Worm (Caenorhabditis elegans): ENCODE results near the gene lin-32.

lin-32 gene

DNA sequence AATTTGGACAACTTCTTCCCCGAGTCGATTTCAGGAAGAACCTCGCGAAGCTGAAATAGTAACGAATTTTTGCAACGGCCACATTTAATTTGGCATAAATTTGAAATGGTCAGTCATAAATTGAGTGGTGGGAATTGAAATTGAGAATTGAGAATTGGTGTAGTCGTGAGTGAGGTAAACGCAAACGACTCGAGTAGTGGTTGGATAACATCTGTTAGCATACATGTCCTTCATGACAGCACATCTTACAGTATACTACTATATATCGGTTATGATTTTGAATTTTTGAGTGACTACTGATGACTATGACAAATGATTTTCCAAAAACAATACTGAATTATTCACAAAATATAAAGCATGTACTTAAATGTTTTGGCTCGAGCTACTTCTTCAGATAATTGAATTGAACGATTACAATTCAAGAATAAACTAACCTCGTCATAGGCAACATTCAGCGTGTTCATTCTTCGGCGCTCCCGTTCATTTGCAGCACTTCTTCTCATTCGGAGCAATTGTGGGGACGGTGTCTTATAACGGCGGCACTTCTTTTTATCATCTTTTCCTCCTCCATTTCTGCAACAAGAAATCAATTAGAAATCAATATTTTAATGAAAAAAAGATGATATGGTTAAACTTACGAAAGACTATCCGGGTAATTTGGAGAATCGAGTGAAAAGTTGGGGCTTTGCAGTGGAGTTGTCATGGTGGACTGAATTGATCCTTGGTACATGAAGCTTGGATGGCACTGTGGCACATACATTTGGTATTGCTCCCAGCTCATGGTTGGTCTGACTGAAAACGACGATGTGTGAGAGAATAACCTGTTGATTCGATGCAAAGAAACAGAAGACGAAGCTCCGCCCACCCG is at the start of gene lin-32:
TSS of gene lin-32 (minus strand) at position 818 of the 868 bp plus-strand sequence.
- no peak for TF ChIP-seq ceh-43 (GFP tag; optimal IDR thresholded peaks at IDR 0.05)
- no peak for TF ChIP-seq lin-13 (tag; optimal IDR thresholded peaks at IDR 0.05)
- TF ChIP-seq lin-32 (GFP tag; optimal IDR thresholded peaks at IDR 0.05): peak; percentile 75

DNA sequence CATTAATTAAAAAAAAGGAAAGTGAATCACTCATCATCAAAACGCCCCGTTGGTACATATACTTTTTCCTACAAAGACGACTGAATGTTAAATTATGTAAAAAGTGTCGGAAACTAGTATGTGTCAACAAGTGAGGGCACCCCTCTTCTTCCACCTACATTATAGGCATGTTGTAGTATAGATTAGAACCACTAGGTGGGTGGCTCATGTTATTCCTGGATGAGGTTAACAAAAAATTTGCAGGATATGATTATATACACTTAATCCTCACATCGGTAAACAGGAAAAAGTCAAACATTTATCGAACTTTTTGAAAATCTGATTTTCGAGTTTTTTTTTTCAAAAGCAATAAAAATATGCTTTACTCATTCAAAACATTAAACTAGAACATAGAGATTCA is 46.1 kb upstream of the lin-32 start:
- TF ChIP-seq elt-1 (tag; optimal IDR thresholded peaks at IDR 0.05; ENCODE audit: borderline replicate concordance, insufficient read depth) (no peak), ceh-39 (tag; optimal IDR thresholded peaks at IDR 0.05) (no peak), nhr-237 (tag; optimal IDR thresholded peaks at IDR 0.05) (no peak), cnd-1 (tag; optimal IDR thresholded peaks at IDR 0.05) (no peak), unc-39 (tag; optimal IDR thresholded peaks at IDR 0.05) (no peak), M03D4.4 (tag; optimal IDR thresholded peaks at IDR 0.05) (no peak), nhr-2 (tag; optimal IDR thresholded peaks at IDR 0.05) (no peak), nhr-28 (tag; optimal IDR thresholded peaks at IDR 0.05) (no peak), drap-1 (GFP tag; optimal IDR thresholded peaks at IDR 0.05) (no peak), ztf-11 (tag; optimal IDR thresholded peaks at IDR 0.05) (no peak), ces-1 (GFP tag; optimal IDR thresholded peaks at IDR 0.05) (no peak), sptf-1 (tag; optimal IDR thresholded peaks at IDR 0.05) (no peak), flh-1 (GFP tag; optimal IDR thresholded peaks at IDR 0.05) (no peak), snpc-4 (tag; optimal IDR thresholded peaks at IDR 0.05) (no peak), sem-2 (GFP tag; optimal IDR thresholded peaks at IDR 0.05) (no peak), blmp-1 (tag; optimal IDR thresholded peaks at IDR 0.05) (no peak)

DNA sequence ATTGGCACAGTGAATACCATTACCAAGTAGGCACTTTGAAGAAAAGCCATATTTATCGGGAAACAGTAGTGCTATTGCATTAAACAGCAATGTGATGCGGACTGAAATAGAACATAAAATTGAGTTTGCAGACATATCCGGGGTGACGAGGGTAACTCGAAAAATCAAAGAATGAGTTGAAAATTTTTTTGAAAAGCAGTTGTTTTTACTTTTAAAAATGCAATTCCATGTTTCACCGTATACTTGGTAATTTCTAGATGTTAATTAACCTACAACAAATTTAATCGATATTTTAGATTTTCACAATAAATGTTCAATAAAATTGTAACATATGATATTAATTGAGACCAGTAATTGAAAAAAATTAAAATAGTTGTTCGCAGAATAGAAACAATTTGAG is 44.3 kb upstream of the lin-32 start, which contains the start of gene AH9.4:
TSS of gene AH9.4 (minus strand) at position 101 of the 400 bp plus-strand sequence.
- no peak for TF ChIP-seq unc-62 (GFP tag; optimal IDR thresholded peaks at IDR 0.05)
- no peak for TF ChIP-seq ham-2 (GFP tag; optimal IDR thresholded peaks at IDR 0.05)
- no peak for TF ChIP-seq elt-1 (tag; optimal IDR thresholded peaks at IDR 0.05; ENCODE audit: borderline replicate concordance, insufficient read depth)
- no peak for TF ChIP-seq nhr-28 (tag; optimal IDR thresholded peaks at IDR 0.05)

DNA sequence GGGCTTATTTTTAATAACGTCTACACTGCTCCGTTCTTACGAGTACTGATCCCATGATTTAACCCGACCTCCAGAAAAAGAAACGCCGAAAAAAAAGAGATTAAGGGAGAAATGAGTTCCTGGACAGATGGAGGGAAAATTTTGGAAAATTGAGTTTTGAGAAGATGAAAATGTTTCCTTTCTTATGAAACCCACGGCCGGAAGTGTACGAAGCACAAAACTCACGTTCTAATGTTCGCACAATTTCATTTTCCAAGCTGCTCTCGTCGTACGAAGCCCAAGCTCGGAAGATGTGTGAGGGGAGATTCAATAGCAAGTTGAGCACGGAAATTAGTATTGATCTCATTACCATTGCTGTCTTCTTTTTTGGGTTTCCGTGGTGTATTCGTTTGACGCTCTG is 41.5 kb upstream of the lin-32 start:
- TF ChIP-seq sptf-1 (tag; optimal IDR thresholded peaks at IDR 0.05): no peak
- no peak for TF ChIP-seq mep-1 (tag; optimal IDR thresholded peaks at IDR 0.05)
- TF ChIP-seq ces-1 (GFP tag; optimal IDR thresholded peaks at IDR 0.05): peak; percentile 79
- TF ChIP-seq ceh-39 (tag; optimal IDR thresholded peaks at IDR 0.05): no peak
- TF ChIP-seq nhr-76 (tag; optimal IDR thresholded peaks at IDR 0.05): no peak
- TF ChIP-seq unc-62 (GFP tag; optimal IDR thresholded peaks at IDR 0.05): no peak

DNA sequence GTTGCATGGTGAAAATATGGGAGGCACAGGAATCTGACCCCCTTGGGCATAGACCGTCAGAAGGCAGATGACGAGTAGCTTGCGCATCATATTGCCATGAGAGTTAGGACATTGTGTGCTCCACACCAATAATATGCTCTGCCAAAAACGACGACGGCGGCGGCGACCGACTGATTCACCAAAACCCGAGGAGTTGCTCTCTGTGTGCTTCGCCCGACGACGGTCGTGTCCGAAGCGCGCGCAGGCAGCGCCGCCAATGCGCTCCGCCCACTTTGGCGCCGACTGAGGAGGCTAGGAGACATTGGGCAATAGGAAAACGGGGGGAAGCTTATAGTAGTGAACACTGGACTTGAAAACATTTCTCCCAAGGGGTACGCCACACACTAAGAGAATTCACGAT is 38.0 kb upstream of the lin-32 start, which contains the start of gene AH9.6:
TSS of gene AH9.6 (minus strand) at position 183 of the 400 bp plus-strand sequence.
- TF ChIP-seq bed-3 (GFP tag; optimal IDR thresholded peaks at IDR 0.05): no peak
- no peak for TF ChIP-seq ztf-11 (tag; optimal IDR thresholded peaks at IDR 0.05)
- TF ChIP-seq mab-5 (tag; optimal IDR thresholded peaks at IDR 0.05): no peak
- TF ChIP-seq snpc-4 (tag; optimal IDR thresholded peaks at IDR 0.05): no peak
- no peak for TF ChIP-seq unc-62 (GFP tag; optimal IDR thresholded peaks at IDR 0.05)
- TF ChIP-seq nhr-76 (tag; optimal IDR thresholded peaks at IDR 0.05): no peak
- TF ChIP-seq cnd-1 (tag; optimal IDR thresholded peaks at IDR 0.05): no peak
- no peak for TF ChIP-seq unc-120 (tag; optimal IDR thresholded peaks at IDR 0.05; ENCODE audit: poor library complexity, severe bottlenecking)
- TF ChIP-seq unc-39 (tag; optimal IDR thresholded peaks at IDR 0.05): no peak
- TF ChIP-seq lin-13 (tag; optimal IDR thresholded peaks at IDR 0.05): no peak

DNA sequence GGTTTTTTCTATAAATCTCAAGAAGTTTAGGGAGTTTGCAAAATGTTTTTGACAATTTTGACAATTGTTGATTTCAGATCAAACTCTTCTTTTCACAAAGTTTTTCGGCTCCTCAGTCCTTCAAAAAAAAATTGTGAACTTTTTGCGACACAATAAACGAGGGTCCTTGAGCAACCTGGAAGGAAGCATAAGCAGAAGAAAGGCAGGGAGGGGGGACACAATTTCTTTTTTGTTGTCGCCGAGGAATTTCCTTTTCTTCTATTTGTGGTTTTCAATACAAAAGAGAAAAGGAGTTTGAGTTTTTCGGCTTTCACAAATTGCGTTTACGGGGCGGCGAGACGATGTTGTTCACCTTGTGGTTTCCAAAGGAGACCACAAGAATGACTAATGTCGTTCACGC is 36.9 kb upstream of the lin-32 start:
- TF ChIP-seq ces-1 (GFP tag; optimal IDR thresholded peaks at IDR 0.05) (peak; percentile 21), ceh-43 (GFP tag; optimal IDR thresholded peaks at IDR 0.05) (no peak)

DNA sequence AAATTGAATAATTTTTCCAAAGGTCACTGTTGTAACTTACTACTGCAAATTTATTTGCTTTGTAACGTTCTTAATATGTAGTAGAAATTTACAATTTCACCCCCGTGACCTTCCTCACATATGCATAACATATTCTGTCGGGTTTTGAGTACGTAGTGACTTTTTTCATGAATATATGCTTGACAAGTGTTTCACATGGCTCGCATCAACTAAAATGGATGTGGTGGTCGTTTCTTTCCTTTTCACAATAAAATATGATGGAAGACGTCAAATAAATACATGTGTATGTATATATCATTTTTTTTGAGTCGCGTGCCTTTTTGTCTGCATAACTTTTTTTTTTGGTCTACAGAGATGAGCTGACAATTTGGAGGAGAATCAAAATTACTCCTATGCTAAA is 36.4 kb upstream of the lin-32 start:
- TF ChIP-seq mls-2 (tag; optimal IDR thresholded peaks at IDR 0.05): no peak
- no peak for TF ChIP-seq nhr-2 (tag; optimal IDR thresholded peaks at IDR 0.05)
- TF ChIP-seq mep-1 (tag; optimal IDR thresholded peaks at IDR 0.05): no peak
- no peak for TF ChIP-seq unc-39 (tag; optimal IDR thresholded peaks at IDR 0.05)
- no peak for TF ChIP-seq elt-3 (tag; optimal IDR thresholded peaks at IDR 0.05)
- TF ChIP-seq nhr-237 (tag; optimal IDR thresholded peaks at IDR 0.05): no peak
- no peak for TF ChIP-seq flh-1 (GFP tag; optimal IDR thresholded peaks at IDR 0.05)
- TF ChIP-seq elt-1 (tag; optimal IDR thresholded peaks at IDR 0.05; ENCODE audit: borderline replicate concordance, insufficient read depth): no peak
- TF ChIP-seq hlh-1 (tag; optimal IDR thresholded peaks at IDR 0.05): no peak
- no peak for TF ChIP-seq pha-4 (tag; optimal IDR thresholded peaks at IDR 0.05)
- no peak for TF ChIP-seq ces-1 (GFP tag; optimal IDR thresholded peaks at IDR 0.05)
- TF ChIP-seq ceh-43 (GFP tag; optimal IDR thresholded peaks at IDR 0.05): no peak
- no peak for TF ChIP-seq lin-13 (tag; optimal IDR thresholded peaks at IDR 0.05)
